Worm (Caenorhabditis elegans) whole organism, dauer: ENCODE data around the gene ctsa-2.

Experiments used
- unc-62 ChIP-seq: sonication (generic microtip); optimal IDR thresholded peaks from 2 replicates; lab custom pipeline; 2017; ENCODE audit warnings: missing biosample characterization, missing genetic modification reagents, missing genetic modification characterization

The ctsa-2 gene

DNA sequence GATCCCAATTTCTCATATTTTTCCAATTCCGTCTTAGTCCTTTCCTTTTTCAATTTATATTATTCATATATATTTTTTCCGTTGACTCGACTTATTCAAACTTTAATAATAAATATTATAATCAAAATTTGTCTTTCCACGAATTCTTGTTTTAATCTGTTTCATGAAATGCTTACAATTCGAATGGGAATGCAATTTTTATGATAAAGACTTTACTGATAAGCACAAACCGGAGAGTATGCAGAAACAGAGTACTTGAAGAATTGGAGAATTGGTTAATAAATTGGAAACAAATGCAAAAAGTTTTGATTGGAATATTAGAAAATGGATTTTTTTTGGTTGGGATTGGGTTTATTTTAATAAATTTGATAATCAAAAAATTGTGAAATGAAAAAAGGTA lies 22.1 kb downstream of the ctsa-2 start:
- TF ChIP-seq unc-62 (GFP tag; lab: Kevin White, UChicago), result no peak

DNA sequence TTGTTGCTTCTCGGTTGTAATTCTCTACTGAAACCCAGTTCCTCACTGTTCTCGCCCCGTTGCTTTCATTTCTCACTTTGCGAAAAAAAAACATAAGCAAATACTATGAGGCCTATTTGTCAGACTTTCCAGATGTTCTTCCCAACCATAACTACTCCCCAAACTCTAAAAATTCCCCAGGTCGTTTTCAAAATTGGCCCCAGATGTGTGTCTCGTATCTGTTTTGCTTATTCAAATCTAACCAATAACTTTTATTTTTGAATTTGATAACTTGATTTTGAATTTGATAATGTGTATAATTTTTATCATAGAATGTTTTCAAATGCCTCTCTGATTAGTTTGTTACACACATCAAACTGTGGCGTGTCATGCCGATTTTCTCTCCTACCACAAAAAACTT lies 22.6 kb downstream of the ctsa-2 start:
- no peak for TF ChIP-seq unc-62 (GFP tag; lab: Kevin White, UChicago)

DNA sequence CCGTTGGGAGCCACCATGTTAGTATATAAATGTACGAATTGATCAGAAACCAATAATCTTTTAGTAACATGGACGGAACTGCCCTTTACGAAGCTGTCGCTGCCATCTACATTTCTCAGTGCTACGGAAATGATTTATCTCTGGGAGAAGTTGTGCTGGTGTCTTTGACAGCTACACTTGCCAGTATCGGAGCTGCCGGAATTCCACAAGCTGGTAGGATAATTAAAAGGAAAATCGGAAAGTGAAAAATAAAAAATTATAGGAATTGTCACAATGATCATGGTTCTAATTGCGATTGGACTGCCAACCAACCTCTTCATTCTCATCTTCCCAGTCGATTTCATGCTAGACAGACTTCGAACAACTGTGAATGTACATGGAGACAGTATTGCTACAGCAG lies 24.5 kb downstream of the ctsa-2 start:
- TF ChIP-seq unc-62 (GFP tag; lab: Kevin White, UChicago), result no peak

DNA sequence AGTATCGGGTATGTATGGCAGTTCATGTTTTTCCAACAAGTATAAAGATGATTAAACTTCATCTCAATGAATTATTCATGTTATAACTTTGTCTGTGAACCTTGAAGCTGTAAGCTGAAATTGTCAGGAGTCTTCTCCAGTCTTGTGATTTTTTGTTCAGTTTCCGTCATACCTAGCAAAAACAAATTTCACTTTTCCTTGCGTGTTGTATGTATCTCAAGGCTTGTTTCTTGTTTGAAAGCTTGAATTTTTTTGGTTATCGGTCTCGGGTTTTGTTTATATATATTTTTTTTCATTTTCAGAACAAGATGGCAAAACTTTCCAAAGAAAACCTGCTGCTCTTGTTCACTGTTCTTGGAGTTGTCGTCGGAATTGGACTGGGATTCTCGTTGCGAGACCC lies 27.3 kb downstream of the ctsa-2 start, which contains the start of gene glt-4:
Gene glt-4 (plus strand): TSS at position 301 of the 400 bp plus-strand sequence.
- TF ChIP-seq unc-62 (GFP tag; lab: Kevin White, UChicago), result no peak

DNA sequence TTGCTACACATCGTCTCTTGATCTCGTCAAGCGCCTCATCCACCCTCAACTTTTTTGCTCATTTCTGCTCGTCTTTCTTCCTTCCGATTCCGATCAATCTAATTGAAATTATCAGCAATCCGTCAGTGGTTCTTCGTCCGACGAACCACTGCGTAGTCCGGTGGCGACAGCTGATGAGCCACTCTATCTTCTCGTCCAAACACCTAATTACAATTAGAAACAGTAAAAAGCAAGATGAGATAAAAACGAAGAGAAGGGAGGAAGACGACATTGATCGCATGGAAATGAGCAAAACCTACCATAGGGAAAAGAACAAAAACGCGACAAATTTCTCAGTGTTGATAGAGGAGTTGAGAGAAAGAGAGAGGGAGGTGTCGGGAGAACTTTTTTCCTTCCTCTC lies 31.0 kb downstream of the ctsa-2 start:
- no peak for TF ChIP-seq unc-62 (GFP tag; lab: Kevin White, UChicago)

DNA sequence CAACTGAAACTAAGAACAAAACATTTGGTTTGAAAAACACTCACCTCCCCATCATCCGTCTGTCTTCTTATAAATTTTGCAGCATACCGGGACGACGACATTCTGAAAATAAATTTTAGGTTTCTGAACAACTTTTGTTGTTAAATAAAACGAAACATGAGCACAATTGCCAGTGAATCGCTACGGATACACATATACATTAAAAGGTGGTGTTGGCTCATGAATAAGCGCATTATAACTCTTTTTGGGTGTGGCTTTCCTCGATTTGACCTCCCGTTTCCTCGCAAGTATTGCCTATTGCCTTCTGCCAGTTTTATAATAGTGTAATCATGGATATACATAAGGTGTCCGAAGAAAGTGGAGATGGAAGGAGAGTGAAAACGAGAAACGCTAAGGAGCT lies 38.9 kb downstream of the ctsa-2 start, which contains the start of gene igcm-2:
Gene igcm-2 (minus strand): TSS at position 101 of the 400 bp plus-strand sequence.
- no peak for TF ChIP-seq unc-62 (GFP tag; lab: Kevin White, UChicago)

DNA sequence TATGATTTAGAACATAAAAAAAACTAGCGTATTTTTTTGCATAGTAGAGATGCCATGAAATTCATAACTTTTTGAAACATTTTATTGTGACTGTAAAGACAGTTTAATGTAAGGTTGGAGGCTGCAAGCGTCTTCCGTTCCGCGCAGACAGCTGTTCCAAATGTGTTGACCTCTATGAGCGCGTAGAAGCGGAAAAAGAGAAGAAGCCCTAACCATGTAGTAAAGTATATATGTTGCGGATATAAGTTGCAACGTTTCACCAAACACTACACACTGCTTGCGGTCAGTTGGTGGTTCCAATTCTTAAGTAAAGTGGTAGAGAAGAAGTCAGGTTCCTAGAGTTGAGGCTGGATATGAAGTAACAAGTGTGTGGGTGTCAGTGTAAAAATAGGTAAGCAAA lies 41.8 kb downstream of the ctsa-2 start:
- no peak for TF ChIP-seq unc-62 (GFP tag; lab: Kevin White, UChicago)

DNA sequence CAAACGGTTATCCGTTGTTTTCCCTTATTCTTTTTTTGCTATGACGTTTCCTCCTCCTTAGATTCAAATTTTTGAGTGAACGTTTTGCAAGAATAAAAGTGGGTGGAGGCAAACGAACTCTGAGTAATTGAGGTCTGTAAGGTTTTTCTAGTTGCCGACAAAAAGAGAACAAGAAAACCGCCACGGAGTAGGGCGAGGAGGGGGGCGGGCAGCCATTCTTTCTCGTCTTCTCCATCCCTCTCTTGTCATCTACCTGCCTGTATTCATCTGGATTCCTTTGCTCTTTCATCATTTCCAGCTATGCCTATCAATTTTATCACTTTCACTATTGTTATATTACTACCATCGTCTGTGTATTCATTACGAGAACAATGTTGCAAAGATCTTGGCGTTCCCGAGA lies 45.2 kb downstream of the ctsa-2 start, which contains the start of gene igdb-3:
Gene igdb-3 (plus strand): TSS at position 301 of the 400 bp plus-strand sequence.
- no peak for TF ChIP-seq unc-62 (GFP tag; lab: Kevin White, UChicago)

DNA sequence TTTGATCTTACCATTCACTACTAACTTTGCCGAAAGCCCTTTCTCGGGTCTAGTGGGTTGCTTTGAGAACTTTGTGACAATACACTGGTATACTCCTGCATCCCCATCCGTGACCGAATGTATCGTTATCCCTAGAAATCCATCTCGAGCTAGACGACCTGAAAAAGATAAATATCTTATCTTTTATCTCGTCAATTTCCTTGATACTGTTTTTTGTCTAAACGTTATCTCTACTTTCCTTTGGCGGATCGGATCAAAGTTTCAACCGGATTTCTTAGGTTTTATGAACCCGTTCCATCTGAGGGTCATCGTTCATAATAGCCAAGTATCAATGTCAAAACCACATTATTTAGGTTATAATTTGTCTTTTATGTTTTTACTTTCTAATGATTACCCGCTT lies 45.9 kb downstream of the ctsa-2 start:
- TF ChIP-seq unc-62 (GFP tag; lab: Kevin White, UChicago), result no peak

DNA sequence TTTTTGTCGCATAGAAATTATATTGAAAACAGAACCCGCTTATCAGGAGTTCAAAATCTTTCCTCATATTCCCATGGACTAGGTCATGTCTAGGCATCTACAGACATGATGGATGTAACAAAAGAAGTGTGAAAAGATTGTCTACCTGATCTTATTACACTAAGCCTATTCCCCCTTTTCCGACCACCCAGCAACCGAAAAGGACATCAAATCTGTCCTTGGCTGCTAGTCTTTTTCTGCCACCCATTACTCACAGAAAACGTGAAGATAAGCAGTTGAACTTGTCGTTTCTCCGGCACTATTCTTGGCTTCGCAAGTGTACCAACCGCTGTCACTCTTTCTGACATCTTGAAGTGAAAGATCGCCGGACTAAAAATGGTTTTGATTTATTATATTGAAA lies 47.5 kb downstream of the ctsa-2 start:
- TF ChIP-seq unc-62 (GFP tag; lab: Kevin White, UChicago), result no peak

DNA sequence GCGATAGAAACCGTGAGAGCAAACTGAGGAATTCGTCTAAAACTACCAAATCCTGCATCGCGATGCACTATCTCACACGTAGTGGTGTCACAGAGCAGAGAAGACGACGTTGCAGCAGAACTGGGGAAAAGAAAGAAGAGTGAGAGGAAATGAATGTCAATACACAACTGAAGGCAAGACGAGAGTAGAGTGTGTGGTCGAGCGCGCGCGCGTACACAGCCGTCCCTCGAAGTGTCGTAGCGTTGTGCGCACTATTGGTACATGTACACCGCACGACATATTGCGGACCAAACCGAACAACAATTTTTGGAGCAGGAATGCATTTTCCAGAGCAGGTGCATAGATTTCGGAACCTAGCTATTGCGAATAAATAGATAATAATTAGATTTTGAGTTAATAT lies 52.0 kb downstream of the ctsa-2 start:
- TF ChIP-seq unc-62 (GFP tag; lab: Kevin White, UChicago), result no peak

DNA sequence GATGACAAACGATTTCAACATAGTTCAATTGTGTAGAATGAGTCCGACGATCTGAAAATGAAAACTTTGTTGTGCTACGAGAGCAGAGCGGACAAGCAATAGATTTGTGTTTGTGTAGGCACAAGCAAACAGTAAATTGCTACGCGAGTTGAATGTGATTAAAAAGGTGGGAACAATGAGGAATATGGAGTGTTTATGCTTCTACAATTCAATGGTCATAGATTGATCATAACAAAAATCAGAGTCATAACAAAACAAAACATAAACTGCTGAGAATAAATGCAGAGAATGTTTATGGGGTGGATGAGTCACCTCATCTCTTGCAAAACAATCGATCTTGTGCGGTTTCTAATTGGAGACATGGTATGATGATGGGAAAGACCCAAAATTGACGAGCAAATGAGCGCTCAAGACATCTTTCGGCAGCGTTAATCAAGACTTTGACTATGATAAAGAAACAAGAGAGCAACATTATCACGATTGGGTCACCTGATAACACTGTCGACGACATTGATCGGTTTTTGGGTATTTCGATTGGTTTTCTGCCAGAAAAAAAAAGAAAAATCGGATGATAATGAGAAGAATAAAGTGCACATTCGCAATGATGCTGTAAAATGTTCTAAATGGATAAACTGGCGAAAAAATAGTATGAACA lies 52.6 kb downstream of the ctsa-2 start, which contains the start of gene lmp-1:
Gene lmp-1 (minus strand): TSS at position 51 of the 655 bp plus-strand sequence.
- no peak for TF ChIP-seq unc-62 (GFP tag; lab: Kevin White, UChicago)

DNA sequence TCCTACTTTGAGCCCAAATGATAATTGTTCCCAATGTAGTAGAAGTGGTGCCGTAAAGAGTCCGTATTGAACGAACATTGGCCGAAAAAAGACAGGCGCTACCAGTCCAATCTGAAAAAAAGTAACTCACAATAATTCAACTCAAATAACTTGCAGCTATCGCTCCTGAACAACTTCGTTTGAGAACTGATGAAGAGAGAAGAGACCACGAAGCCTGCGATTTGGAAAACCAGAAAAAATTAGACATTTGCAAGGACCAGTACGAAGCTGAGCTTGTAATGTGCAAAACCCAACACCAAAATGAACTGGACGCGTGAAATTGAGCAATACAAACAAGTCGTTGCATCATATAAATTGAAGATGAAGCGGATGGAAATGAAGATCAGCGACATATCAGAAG lies 56.0 kb downstream of the ctsa-2 start, which contains the start of gene C03B1.1:
Gene C03B1.1 (plus strand): TSS at position 301 of the 400 bp plus-strand sequence.
- TF ChIP-seq unc-62 (GFP tag; lab: Kevin White, UChicago), result no peak

DNA sequence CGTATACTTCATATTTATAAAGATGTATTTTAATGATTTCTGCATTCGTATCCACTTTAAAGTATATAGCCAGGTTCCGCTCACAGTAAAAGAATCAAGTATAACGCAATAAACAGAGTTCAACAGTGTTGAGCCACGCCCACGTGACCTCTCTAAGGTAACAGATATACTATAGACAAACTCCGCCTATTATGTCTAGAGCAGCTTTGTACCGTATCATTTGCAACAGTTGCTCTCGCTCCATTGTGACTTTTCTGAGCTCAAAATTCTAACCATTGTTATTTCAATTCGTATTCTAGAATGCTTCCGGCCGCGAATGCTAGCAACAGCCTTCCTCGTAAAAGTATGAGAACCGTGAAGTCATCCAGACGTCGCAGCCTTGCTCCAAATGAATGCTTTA lies 57.1 kb downstream of the ctsa-2 start, which contains the start of gene C03B1.17:
Gene C03B1.17 (plus strand): TSS at position 301 of the 400 bp plus-strand sequence.
- no peak for TF ChIP-seq unc-62 (GFP tag; lab: Kevin White, UChicago)

DNA sequence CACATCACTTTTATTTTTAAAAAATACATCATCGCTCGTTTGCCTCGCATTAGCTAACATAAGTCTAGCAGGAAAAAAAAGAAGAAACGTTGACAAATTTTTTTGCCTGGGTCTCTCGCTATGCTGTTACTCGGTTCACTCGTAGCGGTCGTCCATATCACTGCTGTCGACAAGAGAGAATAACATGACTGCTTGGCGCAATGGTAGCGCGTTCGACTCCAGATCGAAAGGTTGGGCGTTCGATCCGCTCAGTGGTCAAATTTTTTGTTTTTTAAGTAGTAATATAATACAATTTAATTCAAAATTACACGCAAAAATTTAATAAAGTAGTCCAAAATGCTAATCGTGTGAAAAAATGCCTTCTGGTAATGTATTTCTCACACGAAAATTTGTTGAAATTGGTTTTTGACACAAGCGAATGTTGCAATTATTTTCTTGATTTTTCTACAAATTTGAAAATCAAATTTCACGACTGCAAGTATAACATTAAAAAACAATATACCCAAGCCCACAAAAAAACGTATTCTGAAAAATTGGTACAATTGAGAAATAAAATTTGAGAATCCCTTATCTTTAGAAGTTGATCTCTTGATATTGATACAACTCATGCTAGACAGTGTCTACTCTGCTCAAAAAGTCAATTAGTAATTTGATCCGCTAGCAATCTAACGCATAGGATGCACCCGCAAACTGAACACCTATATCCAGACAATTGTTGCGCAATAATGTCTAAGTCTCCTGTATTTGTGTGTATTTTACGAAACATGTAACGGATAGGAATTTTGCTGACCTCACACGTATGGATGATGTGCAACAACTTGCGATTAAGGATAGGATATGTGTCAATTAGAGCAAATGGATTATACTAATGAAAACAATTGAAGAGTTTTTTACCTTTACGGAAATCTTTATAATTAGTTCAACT lies 59.0 kb downstream of the ctsa-2 start:
- TF ChIP-seq unc-62 (GFP tag; lab: Kevin White, UChicago), result no peak
